Worm (Caenorhabditis elegans): Measurements from ENCODE around the gene clp-4.
A peak's percentile ranks its signal among the peaks of the same experiment; 100 is the strongest.

DNA sequence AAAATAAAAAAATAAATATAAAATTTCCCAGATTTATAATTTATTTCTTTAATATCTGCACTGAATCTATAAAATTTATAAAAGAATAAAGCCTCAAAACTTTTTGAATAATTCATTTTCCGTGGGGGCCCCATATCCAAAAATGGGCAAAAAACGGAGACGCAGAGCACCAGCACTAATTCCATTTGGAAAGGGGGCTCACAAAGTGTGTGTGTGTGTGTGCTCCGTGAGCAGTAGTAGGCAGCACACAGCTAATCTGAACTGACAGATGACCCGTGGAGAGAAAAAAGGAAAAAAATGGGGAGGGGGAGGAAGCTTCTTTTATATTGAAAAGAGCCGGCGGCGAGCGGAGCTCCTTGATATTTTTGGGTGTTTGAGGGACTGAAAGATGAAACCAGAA lies 26.2 kb downstream of the clp-4 start:
- TF ChIP-seq ama-1 (optimal IDR thresholded peaks at IDR 0.05) (no peak), snpc-4 (tag; optimal IDR thresholded peaks at IDR 0.05) (no peak), fos-1 (tag; optimal IDR thresholded peaks at IDR 0.05) (no peak), unc-62 (GFP tag; optimal IDR thresholded peaks at IDR 0.05) (no peak), lin-14 (GFP tag; optimal IDR thresholded peaks at IDR 0.05) (peak; percentile 72), lin-13 (GFP tag; optimal IDR thresholded peaks at IDR 0.05) (no peak), skn-1 (tag; optimal IDR thresholded peaks at IDR 0.05) (no peak)
